2 fruit fly cellular contexts compared by ENCODE assay signal in genomic region chr2L:5983236-5983635, dm6.
TF ChIP-seq lines count a peak whose summit lies in the region.

No protein-coding gene starts in this region.

TF ChIP-seq in whole organism, embryonic, 481 proteins besides CTCF, POLR2A, EP300 and RAD21 (continued from another document):
- TF ChIP-seq Scr (GFP tag; IDR thresholded peaks at IDR 0.05; lab: Robert Waterston, UW; ENCODE audit: partially characterized antibody) (no peak), E2f2 (GFP tag; IDR thresholded peaks at IDR 0.05; lab: Robert Waterston, UW) (no peak), Dfd (GFP tag; optimal IDR thresholded peaks at IDR 0.05; lab: Kevin White, UChicago) (no peak), eve (GFP tag; optimal IDR thresholded peaks at IDR 0.05; lab: Kevin White, UChicago) (no peak), mld (GFP tag; IDR thresholded peaks at IDR 0.05; lab: Robert Waterston, UW; ENCODE audit: partially characterized antibody) (no peak), CG8388 (GFP tag; optimal IDR thresholded peaks at IDR 0.05; lab: Kevin White, UChicago) (no peak), Ssrp (tag; optimal IDR thresholded peaks at IDR 0.05; lab: Kevin White, UChicago) (no peak), CG5245 (GFP tag; optimal IDR thresholded peaks at IDR 0.05; lab: Kevin White, UChicago) (no peak), ranshi (GFP tag; IDR thresholded peaks at IDR 0.05; lab: Robert Waterston, UW) (no peak), exex (tag; optimal IDR thresholded peaks at IDR 0.05; lab: Kevin White, UChicago) (no peak), pros (GFP tag; optimal IDR thresholded peaks at IDR 0.05; lab: Kevin White, UChicago) (peak; percentile 58), HHEX (GFP tag; optimal IDR thresholded peaks at IDR 0.05; lab: Kevin White, UChicago) (no peak), CG13287 (GFP tag; IDR thresholded peaks at IDR 0.05; lab: Robert Waterston, UW; ENCODE audit: partially characterized antibody) (no peak), CG2120 (GFP tag; optimal IDR thresholded peaks at IDR 0.05; lab: Kevin White, UChicago) (no peak), wor (GFP tag; IDR thresholded peaks at IDR 0.05; lab: Robert Waterston, UW) (no peak), corto (GFP tag; optimal IDR thresholded peaks at IDR 0.05; lab: Kevin White, UChicago) (no peak), stc (GFP tag; IDR thresholded peaks at IDR 0.05; lab: Robert Waterston, UW) (no peak), Trl (optimal IDR thresholded peaks at IDR 0.05; lab: Kevin White, UChicago) (peak; percentile 20 to 73), Trl (GFP tag; optimal IDR thresholded peaks at IDR 0.05; lab: Kevin White, UChicago) (no peak), toy (GFP tag; IDR thresholded peaks at IDR 0.05; lab: Robert Waterston, UW) (no peak), HLH4C (GFP tag; IDR thresholded peaks at IDR 0.05; lab: Robert Waterston, UW; ENCODE audit: partially characterized antibody) (no peak), Neu2 (GFP tag; optimal IDR thresholded peaks at IDR 0.05; lab: Kevin White, UChicago; ENCODE audit: borderline replicate concordance) (no peak), CG7745 (tag; optimal IDR thresholded peaks at IDR 0.05; lab: Kevin White, UChicago) (no peak), CG15479 (GFP tag; optimal IDR thresholded peaks at IDR 0.05; lab: Kevin White, UChicago) (peak; percentile 67), sd (tag; optimal IDR thresholded peaks at IDR 0.05; lab: Kevin White, UChicago) (peak; percentile 8), schlank (tag; optimal IDR thresholded peaks at IDR 0.05; lab: Kevin White, UChicago) (no peak), CG3163 (GFP tag; optimal IDR thresholded peaks at IDR 0.05; lab: Kevin White, UChicago) (peak; percentile 50), CG9932 (GFP tag; IDR thresholded peaks at IDR 0.05; lab: Robert Waterston, UW) (no peak), gro (GFP tag; optimal IDR thresholded peaks at IDR 0.05; lab: Kevin White, UChicago) (no peak)

TF ChIP-seq in whole organism, prepupa, 60 proteins besides CTCF, POLR2A, EP300 and RAD21 (continued from another document):
- TF ChIP-seq CG3032 (tag; optimal IDR thresholded peaks at IDR 0.05; lab: Kevin White, UChicago), result no peak
- TF ChIP-seq Sox15 (GFP tag; optimal IDR thresholded peaks at IDR 0.05; lab: Kevin White, UChicago), result no peak
- no peak for TF ChIP-seq esn (GFP tag; optimal IDR thresholded peaks at IDR 0.05; lab: Kevin White, UChicago)
- no peak for TF ChIP-seq CG16779 (tag; optimal IDR thresholded peaks at IDR 0.05; lab: Kevin White, UChicago)
- no peak for TF ChIP-seq dsx (GFP tag; optimal IDR thresholded peaks at IDR 0.05; lab: Kevin White, UChicago; ENCODE audit: poor library complexity, severe bottlenecking)
- TF ChIP-seq vri (GFP tag; optimal IDR thresholded peaks at IDR 0.05; lab: Kevin White, UChicago), result no peak
- no peak for TF ChIP-seq net (GFP tag; optimal IDR thresholded peaks at IDR 0.05; lab: Kevin White, UChicago)
- TF ChIP-seq OdsH (GFP tag; optimal IDR thresholded peaks at IDR 0.05; lab: Kevin White, UChicago), result no peak
- peak; percentile 55 for TF ChIP-seq Sox14 (GFP tag; optimal IDR thresholded peaks at IDR 0.05; lab: Kevin White, UChicago)
- TF ChIP-seq CG7368 (GFP tag; optimal IDR thresholded peaks at IDR 0.05; lab: Kevin White, UChicago), result no peak
- TF ChIP-seq CG1621 (tag; optimal IDR thresholded peaks at IDR 0.05; lab: Kevin White, UChicago), result no peak
- no peak for TF ChIP-seq Lpt (GFP tag; optimal IDR thresholded peaks at IDR 0.05; lab: Kevin White, UChicago)
- no peak for TF ChIP-seq topi (GFP tag; optimal IDR thresholded peaks at IDR 0.05; lab: Kevin White, UChicago)
- peak; percentile 35 for TF ChIP-seq svp (GFP tag; lab: Kevin White, UChicago)
- TF ChIP-seq fd59A (GFP tag; optimal IDR thresholded peaks at IDR 0.05; lab: Kevin White, UChicago), result no peak
- no peak for TF ChIP-seq lz (GFP tag; optimal IDR thresholded peaks at IDR 0.05; lab: Kevin White, UChicago)
- no peak for TF ChIP-seq CG6808 (GFP tag; optimal IDR thresholded peaks at IDR 0.05; lab: Kevin White, UChicago)
